Worm (Caenorhabditis elegans): Measurements from ENCODE around the gene Y57A10A.4.

- TF ChIP-seq unc-62 (GFP tag; optimal IDR thresholded peaks at IDR 0.05), result no peak
- TF ChIP-seq let-607 (tag; optimal IDR thresholded peaks at IDR 0.05), result no peak
- TF ChIP-seq snpc-4 (GFP tag; optimal IDR thresholded peaks at IDR 0.05), result no peak
- no peak for TF ChIP-seq snpc-4 (tag; optimal IDR thresholded peaks at IDR 0.05)
Measured at ce11 chrII:12186726-12187125, 35.0 kb downstream of the Y57A10A.4 start.
